Fruit fly (Drosophila melanogaster) whole organism, larva: ENCODE measurements around the gene Ca-alpha1T.

Source experiments
- noc ChIP-seq: fragments of 200-800 bp; sonication (Bioruptor generic); optimal IDR thresholded peaks from 3 replicates; lab custom pipeline; 2019; ENCODE audit warnings: missing biosample characterization, mild to moderate bottlenecking, missing genetic modification characterization, moderate library complexity

The Ca-alpha1T gene

DNA sequence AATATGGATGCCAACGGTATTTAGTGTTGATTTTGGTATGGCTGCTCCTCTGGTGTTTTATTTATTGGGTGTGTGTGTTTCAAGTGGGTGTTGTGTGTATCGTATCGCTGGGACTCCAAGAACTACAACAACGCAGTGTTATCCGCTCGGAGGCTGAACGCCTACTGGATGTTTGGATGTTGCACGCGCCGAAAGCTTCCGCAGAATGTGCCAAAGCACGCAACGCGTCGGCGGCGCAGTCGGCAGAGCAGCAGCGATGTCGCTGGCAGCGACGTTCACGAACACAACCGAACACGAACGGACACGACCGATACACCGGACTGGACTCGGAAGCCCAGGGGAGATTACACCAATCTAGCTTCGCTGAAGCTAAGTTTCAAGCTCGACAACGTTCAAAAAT, at the start of gene Ca-alpha1T:
TSS of gene Ca-alpha1T (minus strand) at position 152 of the 400 bp plus-strand sequence.
- TF ChIP-seq noc = no peak

dm6 chrX:6237015-6237414, 44.7 kb upstream of the Ca-alpha1T start, which contains the start of gene CG14445:
TSS of gene CG14445 (plus strand) at chrX:6237315.
- TF ChIP-seq noc = no peak

dm6 chrX:6231764-6232163, 39.5 kb upstream of the Ca-alpha1T start:
- no peak for TF ChIP-seq noc

dm6 chrX:6225472-6226049, 33.3 kb upstream of the Ca-alpha1T start, which contains the start of gene dtn:
TSS of gene dtn (plus strand) at chrX:6225647.
- TF ChIP-seq noc = no peak

DNA sequence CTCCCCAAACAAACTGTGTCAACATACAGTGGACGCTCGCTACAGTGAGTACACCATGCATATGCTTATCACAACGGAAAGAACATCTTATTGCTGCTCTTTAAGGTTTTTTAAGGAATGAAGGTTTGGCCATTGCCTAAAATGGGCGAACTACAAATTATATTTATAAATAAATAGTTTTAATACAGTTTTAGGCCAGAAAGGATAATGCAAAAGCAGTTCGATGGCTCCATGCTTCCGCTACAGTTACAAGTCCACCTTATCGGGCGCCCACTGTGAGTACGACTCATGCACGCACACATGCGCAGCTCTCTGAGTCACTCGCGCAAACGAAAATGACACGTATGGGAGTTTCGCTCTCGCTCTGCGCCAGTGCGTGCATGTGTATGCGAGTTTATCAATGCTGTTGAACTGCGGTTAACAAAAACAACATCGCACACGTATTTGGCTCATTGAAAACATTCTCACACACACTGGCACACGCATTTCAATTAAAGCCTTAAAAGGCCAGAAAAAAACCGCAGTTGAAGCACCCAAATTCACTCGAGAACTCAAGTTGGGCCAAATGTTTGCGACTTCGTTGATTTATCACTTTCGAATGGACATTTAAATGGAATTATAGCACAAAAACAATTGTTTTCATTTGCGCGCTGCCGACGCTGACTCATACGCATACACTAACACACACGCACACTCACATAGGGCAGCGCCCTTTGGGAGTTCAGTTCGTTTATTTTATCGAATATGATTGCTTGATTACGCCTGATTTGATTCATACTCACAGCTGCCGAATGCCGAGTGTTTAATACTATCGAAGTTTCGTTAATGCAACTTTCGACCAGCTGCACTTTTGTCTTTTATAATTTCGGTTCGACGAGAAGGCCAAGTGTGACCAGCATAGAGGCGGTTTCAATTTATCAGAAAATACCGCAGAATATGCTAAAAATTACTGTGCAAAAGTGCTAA, 32.2 kb upstream of the Ca-alpha1T start, which contains the start of gene sqh:
TSS of gene sqh (minus strand) at position 916 of the 966 bp plus-strand sequence.
- peak; percentile 96 for TF ChIP-seq noc

dm6 chrX:6219845-6220345, 27.6 kb upstream of the Ca-alpha1T start, which contains the start of gene Efr:
TSS of gene Efr (plus strand) at chrX:6219957.
- peak; percentile 27 for TF ChIP-seq noc

DNA sequence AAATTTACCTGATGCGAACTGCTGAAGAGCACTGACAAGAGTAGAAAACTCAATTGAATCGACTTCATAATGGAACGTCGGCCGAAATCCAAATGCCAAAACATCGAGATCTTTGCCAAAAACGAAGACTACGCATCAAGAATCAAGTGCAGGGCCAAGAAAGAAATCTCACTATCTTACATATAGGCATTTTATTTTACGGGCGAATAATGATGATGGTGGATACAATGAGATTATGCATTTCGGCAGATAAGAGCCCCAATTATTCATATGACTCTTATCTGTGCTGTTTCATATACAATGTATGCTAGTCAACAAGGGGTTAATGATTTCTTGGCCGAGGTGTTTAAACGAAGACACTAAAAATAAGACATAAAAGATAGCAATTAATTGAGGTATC, 26.9 kb upstream of the Ca-alpha1T start, which contains the start of gene Btnd:
TSS of gene Btnd (minus strand) at position 101 of the 400 bp plus-strand sequence.
- no peak for TF ChIP-seq noc

- TF ChIP-seq noc = no peak
Observed at dm6 chrX:6216650-6217049, 24.4 kb upstream of the Ca-alpha1T start.

dm6 chrX:6205099-6205498, 12.8 kb upstream of the Ca-alpha1T start:
- no peak for TF ChIP-seq noc

DNA sequence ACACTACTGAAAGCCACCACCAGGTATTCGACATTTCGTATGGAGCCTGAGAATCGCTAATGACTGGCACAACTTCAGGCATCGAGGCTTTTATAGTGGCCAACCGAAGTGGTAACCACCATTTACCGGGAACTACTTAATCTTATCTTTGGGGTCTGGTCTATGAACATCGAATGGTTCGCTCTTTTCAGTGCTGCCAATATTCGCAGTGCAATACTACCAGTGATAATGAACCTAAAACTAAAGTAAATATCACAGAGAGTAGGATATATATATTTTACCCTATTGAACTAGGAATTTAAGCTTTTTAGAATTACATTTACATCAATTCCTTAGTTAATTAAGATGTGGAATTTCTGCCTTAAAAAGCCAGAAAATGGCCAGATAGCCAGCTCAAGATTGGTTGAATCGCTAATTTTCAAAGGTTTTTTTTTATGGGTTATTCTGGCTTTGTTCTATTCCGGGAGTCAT, 10.3 kb upstream of the Ca-alpha1T start, which contains the start of gene vanin-like:
TSS of gene vanin-like (minus strand) at position 51 of the 471 bp plus-strand sequence.
- no peak for TF ChIP-seq noc

dm6 chrX:6201459-6201858, 9.2 kb upstream of the Ca-alpha1T start:
- TF ChIP-seq noc = no peak

dm6 chrX:6199791-6200190, 7.5 kb upstream of the Ca-alpha1T start, which contains the start of gene CG43090:
TSS of gene CG43090 (minus strand) at chrX:6199891.
- no peak for TF ChIP-seq noc

DNA sequence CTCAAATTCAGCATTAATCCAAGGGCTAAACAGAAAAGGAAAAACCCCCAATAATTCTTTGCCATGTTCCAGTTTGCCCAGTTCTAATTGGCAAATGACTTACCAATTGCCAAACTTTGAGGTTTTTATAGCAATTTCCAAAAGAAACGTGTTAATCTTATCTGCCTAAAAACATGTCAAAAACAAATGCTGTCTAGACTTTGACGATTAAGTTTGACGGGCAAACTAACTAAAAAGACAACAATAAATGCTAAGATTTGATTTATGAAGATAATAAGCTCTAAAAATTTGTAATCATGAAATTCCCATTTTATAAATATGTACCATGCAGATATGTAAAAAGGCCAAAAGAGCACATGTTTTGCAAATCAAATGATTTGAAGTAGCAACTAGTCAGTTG, 6.3 kb upstream of the Ca-alpha1T start, which contains the start of gene CG32751:
TSS of gene CG32751 (minus strand) at position 101 of the 400 bp plus-strand sequence.
- no peak for TF ChIP-seq noc

- TF ChIP-seq noc = no peak
Observed at dm6 chrX:6196339-6196738, 4.1 kb upstream of the Ca-alpha1T start, which contains the start of gene CG32750. TSS of gene CG32750 (minus strand) at chrX:6196439.

dm6 chrX:6193183-6193810, 1.0 kb upstream of the Ca-alpha1T start:
- TF ChIP-seq noc = peak; percentile 32

DNA sequence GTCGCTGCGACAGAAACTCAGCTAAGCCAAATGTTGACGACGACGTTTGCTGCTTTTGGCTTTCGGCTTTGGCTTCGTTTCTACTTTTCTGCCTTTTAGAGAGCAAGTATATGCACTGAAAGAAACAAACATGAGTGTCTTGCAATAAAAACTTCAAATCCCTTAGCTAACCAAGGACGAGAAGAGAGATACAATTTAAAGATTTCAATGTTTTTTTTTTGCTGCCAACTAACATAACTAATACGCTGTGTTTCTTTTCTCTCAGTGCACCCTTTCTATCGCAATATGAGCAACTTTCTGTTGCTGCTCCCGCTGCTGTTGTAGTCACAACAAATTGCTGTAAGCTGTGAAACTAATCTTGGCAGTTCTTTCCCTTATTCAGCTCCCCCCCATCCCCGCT, 12.9 kb downstream of the Ca-alpha1T start:
- no peak for TF ChIP-seq noc
